Worm (Caenorhabditis elegans) whole organism, young adult: ENCODE measurements around the gene nhx-3.

Source experiments
- F55B11.4 ChIP-seq: sonication (generic microtip); optimal IDR thresholded peaks from 2 replicates; lab custom pipeline; 2016; ENCODE audit warnings: missing compliant biosample characterization, missing genetic modification characterization, borderline replicate concordance; ENCODE audit not compliant: insufficient read depth
- unc-62 ChIP-seq: fragments of 150-350 bp; optimal IDR thresholded peaks from 2 replicates; lab custom pipeline; 2014; ENCODE audit warnings: missing biosample characterization, missing genetic modification reagents, missing genetic modification characterization
- zfh-2 ChIP-seq: fragments of 200-800 bp; sonication (Bioruptor generic); conservative IDR thresholded peaks from 2 replicates; pipeline ENCODE4 v1.3.6; 2022; ENCODE audit warnings: missing genetic modification reagents, missing genetic modification characterization, missing compliant biosample characterization

DNA sequence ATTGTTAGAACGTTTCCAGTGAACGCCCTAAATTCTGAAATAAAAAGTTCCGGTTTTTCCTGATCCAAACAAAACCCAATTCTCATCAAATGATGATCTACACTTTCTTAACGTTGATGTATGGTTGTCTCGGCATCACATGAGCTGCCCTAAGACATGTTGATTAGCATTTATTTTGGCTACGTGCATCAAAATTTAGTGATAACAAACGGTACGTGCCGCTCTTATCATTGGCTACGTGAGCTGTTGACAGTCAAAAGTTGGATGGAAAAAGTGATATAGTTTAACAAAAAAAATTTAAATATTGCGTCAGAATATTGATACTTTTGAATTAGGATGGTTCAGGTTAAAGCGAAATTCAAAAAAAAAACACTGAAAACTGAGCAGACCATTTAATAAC is 2.7 kb upstream of the nhx-3 start:
- TF ChIP-seq zfh-2 (no peak), unc-62 (no peak), F55B11.4 (tag; lab: Kevin White, UChicago) (no peak)
